Worm (Caenorhabditis elegans): ENCODE measurements around the gene map-1.

- TF ChIP-seq bed-3 (GFP tag; optimal IDR thresholded peaks at IDR 0.05) (no peak), ceh-43 (GFP tag; optimal IDR thresholded peaks at IDR 0.05) (no peak), elt-1 (tag; optimal IDR thresholded peaks at IDR 0.05; ENCODE audit: borderline replicate concordance, insufficient read depth) (no peak), snpc-4 (tag; optimal IDR thresholded peaks at IDR 0.05) (no peak), nhr-12 (tag; optimal IDR thresholded peaks at IDR 0.05) (no peak), sptf-1 (tag; optimal IDR thresholded peaks at IDR 0.05) (no peak), pha-4 (tag; optimal IDR thresholded peaks at IDR 0.05) (no peak)
These were observed 24.1 kb upstream of the map-1 start for ce11 chrIV:3710737-3711136.
